Fruit fly (Drosophila melanogaster) S2 (cell line): Measurements from ENCODE around the gene Osi14.
A peak's percentile ranks its signal among the peaks of the same experiment; 100 is the strongest.

ENCODE experiments used
- CG8478 ChIP-seq: fragments of >200 bp; optimal IDR thresholded peaks from 2 replicates; lab custom pipeline; 2018
- CTCF ChIP-seq, 2 experiments: fragments of >200 bp; optimal IDR thresholded peaks; 2 replicates each; lab custom pipeline; 2018

Osi14 gene

DNA sequence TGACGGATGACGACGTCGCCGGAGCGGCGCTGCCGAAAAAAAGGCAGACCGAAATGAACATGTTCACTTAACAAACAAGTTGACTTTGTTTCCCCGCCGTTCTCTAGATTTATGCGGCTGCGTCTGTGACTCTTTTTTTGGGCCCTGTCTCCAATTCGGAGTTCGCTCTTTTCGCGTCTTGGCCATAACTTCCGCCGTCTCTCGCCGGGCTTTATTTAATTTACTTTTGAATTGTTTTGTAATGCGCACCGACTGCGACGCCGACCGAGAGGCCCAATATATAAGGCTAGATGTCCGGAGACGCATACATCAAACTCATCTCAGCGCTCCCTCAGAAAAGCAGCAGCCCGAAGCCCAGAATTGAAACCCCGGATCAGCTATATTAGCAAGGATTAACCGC is at the start of gene Osi14:
Osi14 (plus strand) TSS at position 301 of the 400 bp plus-strand sequence.
- no peak for TF ChIP-seq CG8478 (lab: Kevin White, UChicago)
- no peak for TF ChIP-seq CTCF (optimal IDR thresholded peaks at IDR 0.05; lab: Kevin White, UChicago)

dm6 chr3R:6252809-6253208 is 46.1 kb upstream of the Osi14 start:
- TF ChIP-seq CG8478 (lab: Kevin White, UChicago) (no peak), CTCF (optimal IDR thresholded peaks at IDR 0.05; lab: Kevin White, UChicago) (no peak)

- peak; percentile 82 to 86 for TF ChIP-seq CTCF (optimal IDR thresholded peaks at IDR 0.05; lab: Kevin White, UChicago)
- no peak for TF ChIP-seq CG8478 (lab: Kevin White, UChicago)
These were observed 44.5 kb upstream of the Osi14 start for dm6 chr3R:6254438-6254837.

DNA sequence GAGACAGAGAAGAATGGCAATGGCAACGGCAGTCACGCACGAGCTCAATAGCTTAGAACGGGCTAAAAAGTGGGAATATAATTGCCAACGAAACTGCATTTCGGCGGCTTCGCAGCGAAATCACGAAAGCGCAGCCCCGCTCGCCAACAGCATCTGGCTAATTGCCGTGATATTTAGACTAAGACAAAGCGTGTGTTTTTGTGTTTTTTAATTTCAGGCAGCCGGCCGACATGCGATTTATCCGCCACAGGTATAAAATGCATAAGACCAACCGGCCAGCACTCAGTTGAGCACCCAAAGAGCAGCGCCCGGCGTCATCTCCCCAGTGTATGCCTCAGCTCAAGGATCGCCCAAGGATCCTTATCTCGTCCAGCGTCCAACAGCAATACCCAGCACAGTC is 44.1 kb upstream of the Osi14 start, which contains the start of gene Osi8:
Osi8 (plus strand) TSS at position 301 of the 400 bp plus-strand sequence.
- TF ChIP-seq CG8478 (lab: Kevin White, UChicago) (no peak), CTCF (optimal IDR thresholded peaks at IDR 0.05; lab: Kevin White, UChicago) (no peak)

dm6 chr3R:6259837-6260236 is 39.1 kb upstream of the Osi14 start, which contains the start of gene Osi9:
TSS of gene Osi9 (plus strand) at chr3R:6260211.
- TF ChIP-seq CTCF (optimal IDR thresholded peaks at IDR 0.05; lab: Kevin White, UChicago) (no peak), CG8478 (lab: Kevin White, UChicago) (no peak)

DNA sequence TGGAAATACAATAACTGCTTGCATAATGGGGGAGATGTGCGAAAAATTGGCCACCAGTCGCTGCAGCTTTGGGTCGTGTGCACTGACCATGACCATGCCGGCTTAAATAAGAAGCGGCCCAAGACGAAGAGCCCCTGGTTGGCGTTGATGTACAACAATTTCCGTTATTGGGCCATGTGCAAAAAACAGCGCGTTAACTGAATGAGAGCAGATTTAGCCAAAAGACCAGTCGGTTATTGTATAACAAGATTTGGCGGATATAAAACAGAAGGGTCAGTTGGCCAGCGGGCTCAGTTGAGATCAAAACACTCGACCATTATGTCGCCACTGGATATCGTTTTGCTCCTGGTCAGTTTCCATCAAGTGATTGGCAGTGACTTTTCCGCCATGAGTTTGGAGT is 35.3 kb upstream of the Osi14 start, which contains the start of gene Osi10a:
Osi10a (plus strand) TSS at position 301 of the 400 bp plus-strand sequence.
- TF ChIP-seq CG8478 (lab: Kevin White, UChicago) (no peak), CTCF (optimal IDR thresholded peaks at IDR 0.05; lab: Kevin White, UChicago) (no peak)

- no peak for TF ChIP-seq CTCF (optimal IDR thresholded peaks at IDR 0.05; lab: Kevin White, UChicago)
- TF ChIP-seq CG8478 (lab: Kevin White, UChicago), result no peak
These were observed 33.0 kb upstream of the Osi14 start, which contains the start of gene Osi10b for dm6 chr3R:6265890-6266289. TSS of gene Osi10b (plus strand) at chr3R:6266190.

DNA sequence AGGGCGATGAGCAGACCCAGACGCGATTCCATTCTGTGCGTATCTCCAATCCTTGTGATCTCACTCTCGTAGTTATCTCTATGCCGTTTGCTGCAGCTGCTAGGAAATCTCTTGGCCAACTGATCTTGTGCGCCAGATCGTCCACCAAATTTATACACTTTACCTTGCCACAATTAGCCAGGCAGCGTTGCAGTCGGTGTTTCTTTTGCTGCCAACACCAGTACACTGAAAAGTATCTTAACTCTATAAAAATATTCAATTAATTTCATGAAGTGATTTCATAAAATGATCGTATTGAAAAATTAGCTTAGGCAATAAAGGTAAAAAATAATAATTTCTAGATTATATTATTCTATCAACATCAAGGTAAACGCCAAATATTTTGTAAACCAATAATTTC is 30.3 kb upstream of the Osi14 start, which contains the start of gene Osi11:
Osi11 (minus strand) TSS at position 101 of the 400 bp plus-strand sequence.
- no peak for TF ChIP-seq CG8478 (lab: Kevin White, UChicago)
- TF ChIP-seq CTCF (optimal IDR thresholded peaks at IDR 0.05; lab: Kevin White, UChicago), result no peak

- no peak for TF ChIP-seq CTCF (optimal IDR thresholded peaks at IDR 0.05; lab: Kevin White, UChicago)
- TF ChIP-seq CG8478 (lab: Kevin White, UChicago), result no peak
These were observed 28.9 kb upstream of the Osi14 start for dm6 chr3R:6269986-6270385.

- TF ChIP-seq CTCF (optimal IDR thresholded peaks at IDR 0.05; lab: Kevin White, UChicago) (no peak), CG8478 (lab: Kevin White, UChicago) (no peak)
These were observed 20.7 kb upstream of the Osi14 start, which contains the start of gene Osi12 for dm6 chr3R:6278231-6278630. TSS of gene Osi12 (plus strand) at chr3R:6278531.

dm6 chr3R:6285100-6285499 is 13.8 kb upstream of the Osi14 start, which contains the start of gene CG15597:
TSS of gene CG15597 (minus strand) at chr3R:6285200.
- TF ChIP-seq CG8478 (lab: Kevin White, UChicago), result no peak
- no peak for TF ChIP-seq CTCF (optimal IDR thresholded peaks at IDR 0.05; lab: Kevin White, UChicago)

- TF ChIP-seq CTCF (optimal IDR thresholded peaks at IDR 0.05; lab: Kevin White, UChicago) (no peak), CG8478 (lab: Kevin White, UChicago) (no peak)
These were observed 11.5 kb upstream of the Osi14 start, which contains the start of gene CG15594 for dm6 chr3R:6287433-6287832. TSS of gene CG15594 (plus strand) at chr3R:6287733.

dm6 chr3R:6290289-6290688 is 8.6 kb upstream of the Osi14 start:
- no peak for TF ChIP-seq CTCF (optimal IDR thresholded peaks at IDR 0.05; lab: Kevin White, UChicago)
- TF ChIP-seq CG8478 (lab: Kevin White, UChicago), result no peak

DNA sequence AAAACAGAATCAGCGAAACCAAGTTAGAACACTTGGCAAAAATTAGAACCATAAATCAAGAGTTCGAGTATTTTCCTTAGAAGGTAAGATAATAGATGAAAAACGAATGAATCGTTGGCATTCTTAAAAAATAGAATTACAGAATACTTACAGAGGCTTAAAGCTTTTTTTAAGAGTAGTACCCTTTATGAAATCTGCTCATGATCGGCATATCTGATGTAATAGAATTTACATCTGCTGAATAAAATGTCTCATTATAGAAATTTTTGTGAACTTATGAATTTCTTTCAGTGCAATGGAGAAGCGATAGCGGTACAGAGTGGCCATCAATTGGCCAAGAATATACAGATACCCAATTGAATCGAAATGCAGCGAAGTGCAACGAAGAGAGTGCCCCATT is 7.5 kb upstream of the Osi14 start, which contains the start of gene Osi13:
Osi13 (plus strand) TSS at position 301 of the 400 bp plus-strand sequence.
- no peak for TF ChIP-seq CTCF (optimal IDR thresholded peaks at IDR 0.05; lab: Kevin White, UChicago)
- TF ChIP-seq CG8478 (lab: Kevin White, UChicago), result no peak

DNA sequence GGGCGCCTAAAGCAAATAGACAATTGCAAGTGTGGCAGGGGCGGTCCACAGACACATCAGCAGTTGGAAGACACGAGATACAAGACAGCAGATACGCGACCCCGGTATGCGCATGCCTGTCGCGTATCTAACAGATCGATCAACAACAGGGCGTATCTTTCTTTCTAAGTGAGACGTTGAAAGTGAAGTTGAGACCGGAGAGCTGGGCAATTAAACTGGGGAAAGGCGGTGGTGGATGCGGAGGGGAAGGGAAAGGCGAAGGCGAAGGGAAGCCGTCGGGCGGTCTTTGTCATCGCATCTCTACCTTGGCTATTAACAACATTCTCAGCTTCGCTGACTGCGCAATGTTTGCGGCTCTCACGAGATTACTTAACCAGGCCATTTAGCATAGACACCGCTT is 4.9 kb upstream of the Osi14 start:
- TF ChIP-seq CG8478 (lab: Kevin White, UChicago), result no peak
- no peak for TF ChIP-seq CTCF (optimal IDR thresholded peaks at IDR 0.05; lab: Kevin White, UChicago)

dm6 chr3R:6297164-6297563 is 1.8 kb upstream of the Osi14 start:
- no peak for TF ChIP-seq CG8478 (lab: Kevin White, UChicago)
- TF ChIP-seq CTCF (optimal IDR thresholded peaks at IDR 0.05; lab: Kevin White, UChicago), result no peak
